1 fruit fly cellular context compared by ENCODE assay signal in genomic region chr2L:15060580-15061005, dm6.
TF ChIP-seq lines count a peak whose summit lies in the region.

Gene TfIIS (minus strand): TSS chr2L:15060757.

TF ChIP-seq in whole organism, embryonic, 481 proteins besides CTCF, POLR2A, EP300 and RAD21 (continued from another document):
- TF ChIP-seq CG3847 (GFP tag; IDR thresholded peaks at IDR 0.05; lab: Robert Waterston, UW) (peak; percentile 72), CG12155 (GFP tag; optimal IDR thresholded peaks at IDR 0.05; lab: Kevin White, UChicago) (peak; percentile 69), CG33213 (GFP tag; optimal IDR thresholded peaks at IDR 0.05; lab: Kevin White, UChicago) (peak; percentile 84), CG9932 (GFP tag; IDR thresholded peaks at IDR 0.05; lab: Robert Waterston, UW) (peak; percentile 50), lab (GFP tag; optimal IDR thresholded peaks at IDR 0.05; lab: Kevin White, UChicago) (no peak), pb (GFP tag; optimal IDR thresholded peaks at IDR 0.05; lab: Kevin White, UChicago) (no peak), knrl (GFP tag; IDR thresholded peaks at IDR 0.05; lab: Robert Waterston, UW; ENCODE audit: partially characterized antibody) (peak; percentile 61; the same call in 2 of the 3 replicates), CG18764 (GFP tag; optimal IDR thresholded peaks at IDR 0.05; lab: Kevin White, UChicago) (no peak), sim (GFP tag; IDR thresholded peaks at IDR 0.05; lab: Robert Waterston, UW) (0 out of 2 replicates have a peak, but pooled peaks have one; percentile 28), row (GFP tag; IDR thresholded peaks at IDR 0.05; lab: Robert Waterston, UW) (peak; percentile 51), p53 (GFP tag; optimal IDR thresholded peaks at IDR 0.05; lab: Kevin White, UChicago) (peak; percentile 73), CG7928 (GFP tag; optimal IDR thresholded peaks at IDR 0.05; lab: Kevin White, UChicago) (no peak), dm (GFP tag; optimal IDR thresholded peaks at IDR 0.05; lab: Kevin White, UChicago) (peak; percentile 74), CG15601 (tag; optimal IDR thresholded peaks at IDR 0.05; lab: Kevin White, UChicago) (peak; percentile 76), CG7839 (tag; optimal IDR thresholded peaks at IDR 0.05; lab: Kevin White, UChicago) (peak; percentile 16), Max (GFP tag; optimal IDR thresholded peaks at IDR 0.05; lab: Kevin White, UChicago) (no peak), eyg (GFP tag; optimal IDR thresholded peaks at IDR 0.05; lab: Kevin White, UChicago) (no peak), CG1603 (tag; optimal IDR thresholded peaks at IDR 0.05; lab: Kevin White, UChicago) (peak; percentile 88), pita (GFP tag; optimal IDR thresholded peaks at IDR 0.05; lab: Kevin White, UChicago) (peak; percentile 86), maf-S (GFP tag; optimal IDR thresholded peaks at IDR 0.05; lab: Kevin White, UChicago) (no peak), Sox102F (GFP tag; optimal IDR thresholded peaks at IDR 0.05; lab: Kevin White, UChicago) (no peak), abd-A (tag; optimal IDR thresholded peaks at IDR 0.05; lab: Kevin White, UChicago) (peak; percentile 73), CG10274 (GFP tag; optimal IDR thresholded peaks at IDR 0.05; lab: Kevin White, UChicago) (no peak), stwl (tag; optimal IDR thresholded peaks at IDR 0.05; lab: Kevin White, UChicago) (peak; percentile 96), Mad (GFP tag; optimal IDR thresholded peaks at IDR 0.05; lab: Kevin White, UChicago) (peak; percentile 26), CG34422 (GFP tag; IDR thresholded peaks at IDR 0.05; lab: Robert Waterston, UW) (peak; percentile 54; the same call in 2 of the 3 replicates), lilli (GFP tag; optimal IDR thresholded peaks at IDR 0.05; lab: Kevin White, UChicago) (no peak), oc (tag; optimal IDR thresholded peaks at IDR 0.05; lab: Kevin White, UChicago) (no peak), CG10267 (tag; optimal IDR thresholded peaks at IDR 0.05; lab: Kevin White, UChicago) (peak; percentile 30), CG16813 (GFP tag; IDR thresholded peaks at IDR 0.05; lab: Robert Waterston, UW; ENCODE audit: partially characterized antibody) (peak; percentile 51; the same call in 2 of the 3 replicates), ranshi (GFP tag; IDR thresholded peaks at IDR 0.05; lab: Robert Waterston, UW) (no peak), sqz (GFP tag; optimal IDR thresholded peaks at IDR 0.05; lab: Kevin White, UChicago) (peak; percentile 67), CG6813 (GFP tag; optimal IDR thresholded peaks at IDR 0.05; lab: Kevin White, UChicago) (no peak), CG9797 (GFP tag; optimal IDR thresholded peaks at IDR 0.05; lab: Kevin White, UChicago) (peak; percentile 97), nerfin-1 (tag; optimal IDR thresholded peaks at IDR 0.05; lab: Kevin White, UChicago) (peak; percentile 1), chinmo (GFP tag; IDR thresholded peaks at IDR 0.05; lab: Robert Waterston, UW; ENCODE audit: partially characterized antibody) (0 out of 4 replicates have a peak, but pooled peaks have one; percentile 36)
